Fruit fly (Drosophila melanogaster) Kc167 (cell line): Measurements from ENCODE around the gene CG15916.

Experiments
- Myc ChIP-seq: fragments of >200 bp; optimal IDR thresholded peaks from 2 replicates; lab custom pipeline; 2017; ENCODE audit warnings: missing external identifiers
- Sin3A ChIP-seq: fragments of >200 bp; optimal IDR thresholded peaks from 2 replicates; lab custom pipeline; 2018; ENCODE audit warnings: missing external identifiers
- h ChIP-seq: fragments of >200 bp; optimal IDR thresholded peaks from 3 replicates; lab custom pipeline; 2018; ENCODE audit warnings: missing external identifiers
- insv ChIP-seq: fragments of >200 bp; optimal IDR thresholded peaks from 3 replicates; lab custom pipeline; 2018; ENCODE audit warnings: missing external identifiers
- psq ChIP-seq: fragments of >200 bp; optimal IDR thresholded peaks from 2 replicates; lab custom pipeline; 2017; ENCODE audit warnings: missing external identifiers
- ttk ChIP-seq: sonication (Bioruptor generic); optimal IDR thresholded peaks from 2 replicates; lab custom pipeline; 2017; ENCODE audit warnings: missing external identifiers

- TF ChIP-seq insv (lab: Kevin White, UChicago) = no peak
- TF ChIP-seq Myc (lab: Kevin White, UChicago) = no peak
- TF ChIP-seq psq (lab: Kevin White, UChicago) = no peak
- TF ChIP-seq h (lab: Kevin White, UChicago) = no peak
- no peak for TF ChIP-seq ttk (lab: Kevin White, UChicago)
- TF ChIP-seq Sin3A (lab: Kevin White, UChicago) = no peak
These were observed 43.8 kb downstream of the CG15916 start for dm6 chrX:15934226-15934547.
